Worm (Caenorhabditis elegans): ENCODE data around the gene D1086.21.

The D1086.21 gene

DNA sequence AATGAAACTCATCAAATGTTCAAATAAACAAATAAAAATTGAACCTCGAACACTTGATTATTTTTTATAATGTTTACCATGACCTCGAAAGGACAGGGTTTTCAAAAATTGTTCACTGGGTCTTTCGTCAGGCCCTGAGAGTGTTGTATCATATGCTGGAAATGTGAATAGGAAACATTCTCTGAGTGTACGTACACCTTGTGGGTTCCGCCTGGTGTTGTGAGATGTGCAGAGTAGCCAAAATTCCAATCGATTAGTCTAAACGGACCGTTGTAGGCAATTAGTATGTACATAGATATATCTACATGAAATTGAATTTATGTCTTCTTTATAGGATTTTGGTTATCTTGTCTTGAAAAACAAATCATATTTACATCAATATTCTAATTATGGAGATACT lies 30.0 kb downstream of the D1086.21 start:
- TF ChIP-seq ceh-36 (tag; optimal IDR thresholded peaks at IDR 0.05) (no peak), ama-1 (optimal IDR thresholded peaks at IDR 0.05) (no peak), ceh-13 (GFP tag; optimal IDR thresholded peaks at IDR 0.05) (no peak), tbx-11 (GFP tag; IDR thresholded peaks at IDR 0.05) (no peak), pes-1 (GFP tag; IDR thresholded peaks at IDR 0.05) (no peak), sea-1 (GFP tag; conservative IDR thresholded peaks at IDR 0.05) (no peak), scrt-1 (GFP tag; IDR thresholded peaks at IDR 0.05) (no peak), B0310.2 (tag; optimal IDR thresholded peaks at IDR 0.05) (no peak), aly-1 (tag; optimal IDR thresholded peaks at IDR 0.05) (no peak), F13C5.2 (tag; optimal IDR thresholded peaks at IDR 0.05) (no peak), tbx-37 (GFP tag; conservative IDR thresholded peaks at IDR 0.05) (no peak), hmg-4 (GFP tag; optimal IDR thresholded peaks at IDR 0.05) (no peak), flt-1 (GFP tag; IDR thresholded peaks at IDR 0.05) (no peak), hmbx-1 (tag; optimal IDR thresholded peaks at IDR 0.05) (no peak), hnd-1 (tag; optimal IDR thresholded peaks at IDR 0.05) (no peak), ets-7 (tag; optimal IDR thresholded peaks at IDR 0.05) (no peak), tra-4 (tag; optimal IDR thresholded peaks at IDR 0.05) (no peak)

DNA sequence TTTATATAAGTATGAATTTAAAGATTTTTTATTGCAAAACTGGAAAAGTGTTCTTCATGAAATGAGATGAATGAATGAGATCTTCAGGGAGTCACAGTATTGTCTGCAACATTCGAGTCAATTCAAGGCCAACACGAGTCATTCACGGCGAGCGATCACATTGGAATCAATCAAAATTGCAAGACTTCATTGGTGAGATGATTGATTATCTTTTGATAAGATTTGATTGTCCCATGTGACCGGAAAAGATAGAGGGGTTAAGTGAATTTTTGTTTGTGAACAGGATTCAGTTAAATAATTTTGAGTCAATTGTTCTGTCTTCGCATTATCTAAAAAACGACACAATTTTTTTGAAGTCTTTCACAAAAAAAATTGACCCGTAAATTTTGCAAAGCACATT lies 30.4 kb downstream of the D1086.21 start:
- TF ChIP-seq flt-1 (GFP tag; IDR thresholded peaks at IDR 0.05): no peak
- TF ChIP-seq hmg-4 (GFP tag; optimal IDR thresholded peaks at IDR 0.05): no peak
- TF ChIP-seq tbx-37 (GFP tag; conservative IDR thresholded peaks at IDR 0.05): no peak
- TF ChIP-seq B0310.2 (tag; optimal IDR thresholded peaks at IDR 0.05): no peak
- TF ChIP-seq scrt-1 (GFP tag; IDR thresholded peaks at IDR 0.05): no peak
- TF ChIP-seq ama-1 (optimal IDR thresholded peaks at IDR 0.05): no peak
- no peak for TF ChIP-seq hnd-1 (tag; optimal IDR thresholded peaks at IDR 0.05)
- TF ChIP-seq ceh-13 (GFP tag; optimal IDR thresholded peaks at IDR 0.05): no peak
- no peak for TF ChIP-seq sea-1 (GFP tag; conservative IDR thresholded peaks at IDR 0.05)
- TF ChIP-seq aly-1 (tag; optimal IDR thresholded peaks at IDR 0.05): no peak
- no peak for TF ChIP-seq tra-4 (tag; optimal IDR thresholded peaks at IDR 0.05)
- no peak for TF ChIP-seq tbx-11 (GFP tag; IDR thresholded peaks at IDR 0.05)
- no peak for TF ChIP-seq hmbx-1 (tag; optimal IDR thresholded peaks at IDR 0.05)
- TF ChIP-seq ceh-36 (tag; optimal IDR thresholded peaks at IDR 0.05): no peak

DNA sequence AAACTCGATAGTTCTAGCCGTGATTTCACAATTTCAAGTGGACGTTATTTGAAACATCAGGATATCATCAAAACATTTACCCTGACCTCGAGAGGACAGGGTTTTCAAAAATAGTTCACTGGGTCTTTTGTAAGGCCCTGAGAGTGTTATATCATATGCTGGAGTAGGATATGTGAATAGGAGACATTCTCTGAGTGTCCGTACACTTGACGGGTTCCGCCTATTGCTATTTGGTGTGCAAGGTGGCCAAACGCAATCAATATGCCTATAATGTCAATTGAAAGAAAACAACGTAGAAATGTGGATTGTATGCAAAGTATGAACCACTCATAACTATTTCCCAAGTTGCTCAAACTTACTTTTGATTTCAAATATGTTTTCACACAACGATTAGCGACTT lies 32.8 kb downstream of the D1086.21 start:
- no peak for TF ChIP-seq ceh-36 (tag; optimal IDR thresholded peaks at IDR 0.05)

DNA sequence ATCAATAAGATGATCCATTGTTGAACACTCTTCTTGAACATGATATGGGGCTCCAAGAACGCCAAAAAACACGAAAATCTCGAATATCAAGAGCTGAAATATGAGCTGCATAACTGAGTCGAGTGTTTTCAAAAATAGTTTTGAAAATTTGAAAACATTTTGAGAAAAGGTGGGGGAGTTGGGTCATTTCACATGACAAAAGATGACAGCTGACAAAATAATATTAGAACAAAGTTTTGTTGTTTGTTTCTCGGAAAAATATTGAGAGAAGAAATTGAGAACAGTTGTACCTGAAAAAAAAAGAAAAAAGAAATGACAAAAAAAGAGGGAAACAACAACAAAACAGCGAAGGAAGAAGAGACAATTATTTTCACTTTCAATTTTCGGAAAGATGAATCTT lies 34.0 kb downstream of the D1086.21 start, which contains the start of the genes D1086.2 and D1086.1:
D1086.2 (minus strand) TSS at position 150 of the 400 bp plus-strand sequence.
D1086.1 (plus strand) TSS at position 340 of the 400 bp plus-strand sequence.
- no peak for TF ChIP-seq B0310.2 (tag; optimal IDR thresholded peaks at IDR 0.05)

DNA sequence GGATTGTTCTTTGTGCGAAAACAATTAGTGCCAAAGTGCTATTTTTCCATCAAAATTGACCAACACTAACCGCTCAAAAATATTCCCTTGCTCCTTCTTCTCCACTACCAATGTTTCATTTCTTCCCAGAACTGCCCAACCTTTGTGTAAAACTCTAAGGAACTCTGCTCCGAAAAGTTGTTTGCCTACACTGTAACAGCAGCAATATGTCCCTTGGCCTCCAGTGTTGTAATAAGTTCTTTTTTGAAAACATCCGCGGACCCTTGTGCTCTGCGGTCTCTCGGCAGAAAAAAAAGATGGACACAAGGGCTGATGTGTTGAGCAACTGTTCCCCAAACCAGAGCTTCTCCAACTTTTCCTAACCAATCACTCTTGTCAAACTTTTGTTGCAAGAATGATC lies 36.4 kb downstream of the D1086.21 start, which contains the start of gene D1086.12:
D1086.12 (plus strand) TSS at position 301 of the 400 bp plus-strand sequence.
- TF ChIP-seq hmbx-1 (tag; optimal IDR thresholded peaks at IDR 0.05) (no peak), aly-1 (tag; optimal IDR thresholded peaks at IDR 0.05) (no peak), ceh-13 (GFP tag; optimal IDR thresholded peaks at IDR 0.05) (no peak), scrt-1 (GFP tag; IDR thresholded peaks at IDR 0.05) (no peak), ets-7 (tag; optimal IDR thresholded peaks at IDR 0.05) (no peak)

DNA sequence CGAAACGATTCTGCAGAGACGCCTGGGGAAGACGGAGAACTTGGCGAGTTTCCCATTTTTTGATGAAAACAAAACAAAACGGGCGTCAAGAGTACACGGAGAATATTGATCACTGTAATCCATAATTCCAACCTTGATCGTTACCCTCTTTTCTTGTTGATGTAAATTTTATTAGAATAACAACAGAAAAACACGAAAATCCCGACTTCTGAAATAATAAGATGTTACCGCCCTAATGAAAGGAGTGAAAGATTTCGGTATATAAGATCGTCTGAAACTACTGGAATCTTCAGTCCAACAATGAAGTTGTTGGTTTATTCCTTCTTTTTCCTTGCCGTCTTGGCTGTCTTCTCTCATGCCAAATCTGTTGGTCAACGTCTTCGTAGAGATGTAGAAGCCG lies 39.4 kb downstream of the D1086.21 start, which contains the start of gene D1086.9:
D1086.9 (plus strand) TSS at position 301 of the 400 bp plus-strand sequence.
- no peak for TF ChIP-seq pes-1 (GFP tag; IDR thresholded peaks at IDR 0.05)
- no peak for TF ChIP-seq B0310.2 (tag; optimal IDR thresholded peaks at IDR 0.05)
- TF ChIP-seq tbx-11 (GFP tag; IDR thresholded peaks at IDR 0.05): no peak
- TF ChIP-seq ama-1 (optimal IDR thresholded peaks at IDR 0.05): no peak
- TF ChIP-seq hmg-4 (GFP tag; optimal IDR thresholded peaks at IDR 0.05): no peak
- no peak for TF ChIP-seq flt-1 (GFP tag; IDR thresholded peaks at IDR 0.05)
- no peak for TF ChIP-seq F13C5.2 (tag; optimal IDR thresholded peaks at IDR 0.05)
- no peak for TF ChIP-seq tbx-37 (GFP tag; conservative IDR thresholded peaks at IDR 0.05)
- TF ChIP-seq scrt-1 (GFP tag; IDR thresholded peaks at IDR 0.05): no peak
- no peak for TF ChIP-seq hmbx-1 (tag; optimal IDR thresholded peaks at IDR 0.05)
- no peak for TF ChIP-seq ceh-36 (tag; optimal IDR thresholded peaks at IDR 0.05)
- no peak for TF ChIP-seq hnd-1 (tag; optimal IDR thresholded peaks at IDR 0.05)
- TF ChIP-seq aly-1 (tag; optimal IDR thresholded peaks at IDR 0.05): no peak
- TF ChIP-seq ceh-13 (GFP tag; optimal IDR thresholded peaks at IDR 0.05): no peak
- TF ChIP-seq ets-7 (tag; optimal IDR thresholded peaks at IDR 0.05): no peak

DNA sequence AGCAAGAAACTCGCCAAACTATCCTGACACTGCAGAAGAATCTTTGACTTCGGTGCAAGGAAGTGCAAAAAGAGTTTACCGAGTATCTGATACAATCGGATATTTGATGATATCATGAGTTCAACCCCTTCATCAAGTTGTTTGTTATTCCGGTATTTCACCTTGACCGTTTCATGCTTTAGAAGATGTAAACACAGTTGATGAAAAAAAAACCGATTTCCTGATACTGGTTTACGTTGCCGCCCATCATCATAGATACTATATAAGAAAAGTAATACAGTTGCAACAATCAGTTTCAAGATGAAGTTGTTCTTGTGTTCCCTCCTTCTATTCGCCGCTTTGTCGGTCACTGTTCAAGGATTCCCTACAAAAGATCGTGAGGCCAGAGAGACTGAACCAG lies 43.0 kb downstream of the D1086.21 start, which contains the start of gene H39E23.3:
H39E23.3 (plus strand) TSS at position 301 of the 400 bp plus-strand sequence.
- TF ChIP-seq F13C5.2 (tag; optimal IDR thresholded peaks at IDR 0.05) (no peak), tbx-37 (GFP tag; conservative IDR thresholded peaks at IDR 0.05) (no peak), tbx-11 (GFP tag; IDR thresholded peaks at IDR 0.05) (no peak), B0310.2 (tag; optimal IDR thresholded peaks at IDR 0.05) (no peak), ets-7 (tag; optimal IDR thresholded peaks at IDR 0.05) (no peak), flt-1 (GFP tag; IDR thresholded peaks at IDR 0.05) (no peak)

DNA sequence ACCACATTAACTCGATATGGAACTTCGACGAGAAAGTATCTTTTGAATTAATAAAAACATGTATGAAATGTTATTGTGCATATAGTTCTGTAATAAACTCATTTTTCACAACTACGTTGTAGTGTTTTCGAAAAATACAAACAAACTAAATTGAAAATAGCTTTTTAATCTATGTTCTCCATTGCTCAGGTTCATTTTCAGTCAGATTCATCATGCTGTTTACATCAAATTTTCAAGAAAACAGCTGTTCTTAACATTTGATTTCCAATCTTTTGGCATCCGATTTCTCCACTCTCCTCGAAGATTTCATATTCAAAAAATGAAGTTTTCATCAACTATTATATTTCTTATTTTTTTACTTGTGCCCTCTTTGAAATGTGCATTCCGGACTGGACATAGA lies 45.5 kb downstream of the D1086.21 start, which contains the start of gene H39E23.2:
H39E23.2 (plus strand) TSS at position 301 of the 400 bp plus-strand sequence.
- no peak for TF ChIP-seq hmg-4 (GFP tag; optimal IDR thresholded peaks at IDR 0.05)
- TF ChIP-seq ceh-36 (tag; optimal IDR thresholded peaks at IDR 0.05): no peak
- TF ChIP-seq ets-7 (tag; optimal IDR thresholded peaks at IDR 0.05): no peak
- no peak for TF ChIP-seq pes-1 (GFP tag; IDR thresholded peaks at IDR 0.05)
- TF ChIP-seq tbx-37 (GFP tag; conservative IDR thresholded peaks at IDR 0.05): no peak
- TF ChIP-seq ama-1 (optimal IDR thresholded peaks at IDR 0.05): no peak
- no peak for TF ChIP-seq tra-4 (tag; optimal IDR thresholded peaks at IDR 0.05)
- TF ChIP-seq ceh-13 (GFP tag; optimal IDR thresholded peaks at IDR 0.05): no peak
- no peak for TF ChIP-seq hmbx-1 (tag; optimal IDR thresholded peaks at IDR 0.05)
- no peak for TF ChIP-seq B0310.2 (tag; optimal IDR thresholded peaks at IDR 0.05)
- TF ChIP-seq sea-1 (GFP tag; conservative IDR thresholded peaks at IDR 0.05): no peak
- TF ChIP-seq scrt-1 (GFP tag; IDR thresholded peaks at IDR 0.05): no peak
- TF ChIP-seq flt-1 (GFP tag; IDR thresholded peaks at IDR 0.05): no peak

All from whole organism, early embryonic.